Fruit fly (Drosophila melanogaster): ENCODE data around the gene anox.

dm6 chrX:21334522-21335104, 15.5 kb upstream of the anox start:
- TF ChIP-seq CG34367 (tag; optimal IDR thresholded peaks at IDR 0.05) (no peak), CG8159 (tag; optimal IDR thresholded peaks at IDR 0.05) (no peak), CG12605 (GFP tag; IDR thresholded peaks at IDR 0.05) (no peak), CG9948 (tag; optimal IDR thresholded peaks at IDR 0.05) (no peak), CG10348 (GFP tag; IDR thresholded peaks at IDR 0.05) (no peak), gl (tag; optimal IDR thresholded peaks at IDR 0.05) (no peak), fd96Ca (GFP tag; IDR thresholded peaks at IDR 0.05) (no peak), CG15710 (tag; optimal IDR thresholded peaks at IDR 0.05) (no peak), Ets98B (GFP tag; IDR thresholded peaks at IDR 0.05) (no peak), EcR (GFP tag; optimal IDR thresholded peaks at IDR 0.05) (no peak), Pif1B (GFP tag; optimal IDR thresholded peaks at IDR 0.05) (no peak), Snoo (tag; optimal IDR thresholded peaks at IDR 0.05) (no peak), D1 (tag; optimal IDR thresholded peaks at IDR 0.05) (no peak), CG13204 (GFP tag; optimal IDR thresholded peaks at IDR 0.05) (no peak)

Data from whole organism, pupa.